Fruit fly (Drosophila melanogaster): ENCODE measurements around the gene CG3557.

The CG3557 gene

dm6 chr2L:2362808-2363394 is 22.7 kb downstream of the CG3557 start (continued):
- no peak for TF ChIP-seq ATbp (GFP tag; optimal IDR thresholded peaks at IDR 0.05)
- no peak for TF ChIP-seq ash1 (GFP tag; optimal IDR thresholded peaks at IDR 0.05)
- TF ChIP-seq CG11504 (tag; optimal IDR thresholded peaks at IDR 0.05): no peak
- no peak for TF ChIP-seq CG6689 (GFP tag; IDR thresholded peaks at IDR 0.05)
- TF ChIP-seq Trl (optimal IDR thresholded peaks at IDR 0.05): peak; percentile 25 to 41
- TF ChIP-seq Trl (GFP tag; optimal IDR thresholded peaks at IDR 0.05): no peak
- TF ChIP-seq insv (GFP tag; optimal IDR thresholded peaks at IDR 0.05): no peak
- no peak for TF ChIP-seq vfl (GFP tag; optimal IDR thresholded peaks at IDR 0.05)
- no peak for TF ChIP-seq Jarid2 (GFP tag; optimal IDR thresholded peaks at IDR 0.05)
- no peak for TF ChIP-seq cato (GFP tag; optimal IDR thresholded peaks at IDR 0.05; ENCODE audit: borderline replicate concordance)
- TF ChIP-seq CG7786 (GFP tag; optimal IDR thresholded peaks at IDR 0.05): no peak
- peak; percentile 73 for TF ChIP-seq gcm (GFP tag; optimal IDR thresholded peaks at IDR 0.05)
- no peak for TF ChIP-seq CG18619 (GFP tag; optimal IDR thresholded peaks at IDR 0.05)
- no peak for TF ChIP-seq danr (GFP tag; IDR thresholded peaks at IDR 0.05)
- no peak for TF ChIP-seq CG32767 (GFP tag; IDR thresholded peaks at IDR 0.05)
- TF ChIP-seq CG6854 (GFP tag; optimal IDR thresholded peaks at IDR 0.05): no peak
- no peak for TF ChIP-seq CG1603 (tag; optimal IDR thresholded peaks at IDR 0.05)
- no peak for TF ChIP-seq CG1529 (GFP tag; optimal IDR thresholded peaks at IDR 0.05)
- TF ChIP-seq gsb-n (tag; optimal IDR thresholded peaks at IDR 0.05): no peak
- peak; percentile 65 for TF ChIP-seq grau (tag; optimal IDR thresholded peaks at IDR 0.05)
- TF ChIP-seq CG2889 (GFP tag; IDR thresholded peaks at IDR 0.05): no peak

DNA sequence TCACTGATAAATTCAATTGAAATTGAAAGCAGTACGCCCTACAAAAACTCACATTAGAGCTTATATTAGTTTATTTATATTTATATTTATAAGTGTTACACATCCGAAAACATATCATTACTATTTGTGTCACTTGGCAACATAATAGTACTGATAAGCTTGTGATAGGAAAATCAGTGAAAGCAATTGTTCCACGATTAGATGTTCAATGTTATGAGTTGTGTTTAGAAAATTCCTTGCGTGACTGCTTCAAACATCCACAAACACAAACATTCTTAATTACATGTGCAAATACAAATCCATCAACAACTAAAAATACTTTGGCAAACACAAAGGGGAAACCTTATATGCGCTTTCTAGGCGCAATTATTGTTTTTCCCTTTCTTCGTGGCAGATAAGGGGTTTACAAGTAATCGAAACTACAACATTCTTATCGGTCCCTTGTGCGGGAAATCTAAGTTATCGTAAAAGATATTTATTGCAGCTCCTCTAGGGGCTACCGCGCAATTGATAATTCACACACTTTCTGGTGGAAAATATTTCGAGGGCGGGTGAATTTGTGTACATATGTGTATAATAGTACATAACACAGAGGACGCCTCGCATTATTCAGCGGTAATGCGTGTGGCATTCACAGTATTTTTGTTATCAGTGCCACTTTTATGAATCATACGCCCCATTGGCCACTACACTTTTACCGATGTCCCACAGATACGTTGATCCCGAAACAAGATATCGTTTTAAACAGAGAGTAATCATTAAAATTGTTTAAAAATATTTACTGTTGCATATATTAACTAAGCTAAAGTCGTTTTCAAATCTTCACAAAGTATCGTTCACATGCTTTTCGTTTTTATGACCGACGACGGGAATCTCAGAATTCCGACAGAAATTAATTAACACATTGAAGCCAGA is 23.4 kb downstream of the CG3557 start:
- TF ChIP-seq Sry-δ (GFP tag; optimal IDR thresholded peaks at IDR 0.05) (no peak), eve (GFP tag; optimal IDR thresholded peaks at IDR 0.05) (no peak), BtbVII (GFP tag; optimal IDR thresholded peaks at IDR 0.05) (no peak), sens (GFP tag) (peak; percentile 53), crc (GFP tag; optimal IDR thresholded peaks at IDR 0.05) (no peak), Dip3 (GFP tag; optimal IDR thresholded peaks at IDR 0.05) (no peak), CkIIα-i1 (GFP tag; IDR thresholded peaks at IDR 0.05) (no peak), CG8281 (tag; optimal IDR thresholded peaks at IDR 0.05) (no peak), Ssrp (tag; optimal IDR thresholded peaks at IDR 0.05) (no peak), ab (GFP tag; optimal IDR thresholded peaks at IDR 0.05) (no peak), CG31224 (GFP tag; IDR thresholded peaks at IDR 0.05) (0 out of 2 replicates have a peak, but pooled peaks have one; percentile 13), dpn (GFP tag; optimal IDR thresholded peaks at IDR 0.05) (no peak), ttk (GFP tag; IDR thresholded peaks at IDR 0.05) (no peak), Bgb (GFP tag; IDR thresholded peaks at IDR 0.05; ENCODE audit: partially characterized antibody) (no peak), CG15601 (tag; optimal IDR thresholded peaks at IDR 0.05) (no peak), CG15479 (GFP tag; optimal IDR thresholded peaks at IDR 0.05) (peak; percentile 81), wor (GFP tag; IDR thresholded peaks at IDR 0.05) (no peak), sd (tag; optimal IDR thresholded peaks at IDR 0.05) (peak; percentile 4), slp2 (GFP tag; optimal IDR thresholded peaks at IDR 0.05) (no peak), BEAF-32 (GFP tag; optimal IDR thresholded peaks at IDR 0.05) (no peak), NFAT (GFP tag; IDR thresholded peaks at IDR 0.05) (no peak), grn (GFP tag; optimal IDR thresholded peaks at IDR 0.05) (peak; percentile 37), CG9437 (GFP tag; optimal IDR thresholded peaks at IDR 0.05) (no peak), CG42726 (GFP tag; IDR thresholded peaks at IDR 0.05; ENCODE audit: partially characterized antibody) (no peak), fd3F (GFP tag; optimal IDR thresholded peaks at IDR 0.05) (no peak), lab (GFP tag; optimal IDR thresholded peaks at IDR 0.05) (peak; percentile 11), Sry-β (GFP tag; optimal IDR thresholded peaks at IDR 0.05) (no peak)

Data from whole organism, embryonic.